Worm (Caenorhabditis elegans) whole organism, L1 larva: ENCODE measurements around the gene T11G6.4.

Experiments
- C16A3.4 ChIP-seq: fragments of 150-350 bp; optimal IDR thresholded peaks from 2 replicates; lab custom pipeline; 2014; ENCODE audit warnings: missing biosample characterization, missing genetic modification characterization
- ceh-8 ChIP-seq: fragments of 200-800 bp; sonication (Bioruptor generic); optimal IDR thresholded peaks from 2 replicates; lab custom pipeline; 2018; ENCODE audit warnings: mild to moderate bottlenecking, missing genetic modification characterization, moderate library complexity, missing compliant biosample characterization
- lin-14 ChIP-seq: fragments of 200-800 bp; sonication (Bioruptor generic); optimal IDR thresholded peaks from 2 replicates; lab custom pipeline; 2018; ENCODE audit warnings: mild to moderate bottlenecking, missing genetic modification characterization, moderate library complexity, missing compliant biosample characterization
- nhr-85 ChIP-seq: sonication (generic microtip); peaks from one replicate; lab custom pipeline; 2016; ENCODE audit warnings: missing genetic modification characterization, inconsistent platforms, missing compliant biosample characterization
- swsn-7 ChIP-seq: sonication (generic microtip); optimal IDR thresholded peaks from 2 replicates; lab custom pipeline; 2016; ENCODE audit warnings: missing genetic modification characterization, missing compliant biosample characterization
- zip-4 ChIP-seq: fragments of 200-800 bp; sonication (Bioruptor generic); optimal IDR thresholded peaks from 2 replicates; lab custom pipeline; 2018; ENCODE audit warnings: mild to moderate bottlenecking, missing genetic modification characterization, moderate library complexity, missing compliant biosample characterization
- ztf-4 ChIP-seq: fragments of 150-350 bp; optimal IDR thresholded peaks from 2 replicates; lab custom pipeline; 2014; ENCODE audit warnings: missing biosample characterization, missing genetic modification characterization

- TF ChIP-seq ceh-8 (GFP tag; lab: Kevin White, UChicago) (no peak), nhr-85 (no peak), zip-4 (GFP tag; lab: Kevin White, UChicago) (no peak), lin-14 (GFP tag; lab: Kevin White, UChicago) (no peak), ztf-4 (tag; lab: Kevin White, UChicago) (no peak), swsn-7 (tag; lab: Kevin White, UChicago) (peak; percentile 16), C16A3.4 (tag; lab: Kevin White, UChicago) (no peak)
Observed at ce11 chrIV:10842705-10843364, 8.9 kb downstream of the T11G6.4 start, which contains the start of gene T11G6.5.
